Worm (Caenorhabditis elegans) whole organism, L4 larva: Measurements from ENCODE around the gene str-221.

Source experiments
- F49E8.2 ChIP-seq: sonication (generic microtip); optimal IDR thresholded peaks from 2 replicates; lab custom pipeline; 2016; ENCODE audit warnings: missing compliant biosample characterization, mild to moderate bottlenecking, missing genetic modification characterization, borderline replicate concordance
- Y48G9A.11 ChIP-seq: fragments of 200-800 bp; sonication (Bioruptor generic); IDR thresholded peaks from 2 replicates; pipeline ENCODE4 v1.3.6; 2022; ENCODE audit warnings: missing genetic modification reagents, missing genetic modification characterization, missing compliant biosample characterization
- aly-2 ChIP-seq: sonication (generic microtip); optimal IDR thresholded peaks from 2 replicates; lab custom pipeline; 2018; ENCODE audit warnings: missing biosample characterization, missing genetic modification characterization
- ces-1 ChIP-seq: fragments of 150-350 bp; sonication (generic microtip); optimal IDR thresholded peaks from 4 replicates; lab custom pipeline; 2014; ENCODE audit warnings: missing biosample characterization, missing genetic modification reagents, missing genetic modification characterization
- daf-12 ChIP-seq: fragments of 150-350 bp; optimal IDR thresholded peaks from 2 replicates; lab custom pipeline; 2014; ENCODE audit warnings: missing biosample characterization, missing genetic modification reagents, missing genetic modification characterization
- lin-39 ChIP-seq: fragments of 150-350 bp; optimal IDR thresholded peaks from 2 replicates; lab custom pipeline; 2014; ENCODE audit warnings: missing biosample characterization, missing genetic modification reagents, missing genetic modification characterization
- mdl-1 ChIP-seq, 2 experiments: fragments of 150-350 bp in 1 of 2; sonication (generic microtip) in 1 of 2; optimal IDR thresholded peaks; 2 replicates each; lab custom pipeline; 2014 to 2017; ENCODE audit warnings: missing biosample characterization in 2 of 2, missing genetic modification characterization in 2 of 2
- nhr-28 ChIP-seq: fragments of 150-350 bp; optimal IDR thresholded peaks from 2 replicates; lab custom pipeline; 2014; ENCODE audit warnings: missing biosample characterization, missing genetic modification characterization
- nhr-76 ChIP-seq: fragments of 150-350 bp; optimal IDR thresholded peaks from 2 replicates; lab custom pipeline; 2014; ENCODE audit warnings: missing biosample characterization, missing genetic modification characterization
- pqm-1 ChIP-seq: sonication (generic microtip); optimal IDR thresholded peaks from 2 replicates; lab custom pipeline; 2017; ENCODE audit warnings: missing biosample characterization, missing genetic modification characterization
- unc-62 ChIP-seq, 3 experiments: fragments of 150-350 bp in 1 of 3; sonication (generic microtip); optimal IDR thresholded peaks in 2 of 3; peaks in 1 of 3; 1 replicate in 1 of 3; 2 replicates in 2 of 3; lab custom pipeline; 2014 to 2017; ENCODE audit warnings: missing biosample characterization in 3 of 3, missing genetic modification characterization in 3 of 3, missing genetic modification reagents in 3 of 3, missing genotype in 1 of 3

DNA sequence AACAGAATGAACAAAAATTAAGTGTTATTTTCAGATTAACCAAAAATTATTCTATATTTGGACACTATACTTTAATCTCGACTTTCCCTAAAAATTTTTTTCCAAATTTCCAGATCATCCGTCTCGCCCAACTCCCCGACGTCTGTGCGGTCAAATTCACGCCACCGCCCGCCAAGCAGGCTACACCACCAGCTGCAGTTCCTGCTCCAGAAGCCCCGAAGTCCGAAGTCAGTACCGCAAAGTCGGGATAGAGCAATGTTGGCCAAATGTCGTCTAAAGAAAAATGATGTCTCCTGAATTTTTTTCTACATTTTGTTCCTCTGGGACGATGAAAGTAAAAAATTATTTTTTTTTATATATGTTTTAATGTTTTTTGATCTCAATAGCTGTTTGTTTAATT lies 2.7 kb downstream of the str-221 start:
- TF ChIP-seq aly-2 (tag; lab: Kevin White, UChicago) (no peak), F49E8.2 (tag; lab: Kevin White, UChicago) (no peak), nhr-76 (tag; lab: Kevin White, UChicago) (no peak), ces-1 (GFP tag; lab: Kevin White, UChicago) (no peak), nhr-28 (tag; lab: Kevin White, UChicago) (no peak), lin-39 (tag; lab: Kevin White, UChicago) (no peak), daf-12 (tag; lab: Kevin White, UChicago) (no peak), unc-62 (GFP tag; optimal IDR thresholded peaks at IDR 0.05 in 1 of 2; lab: Kevin White, UChicago) (no peak), unc-62 (tag; optimal IDR thresholded peaks at IDR 0.05; lab: Kevin White, UChicago) (no peak), Y48G9A.11 (no peak), pqm-1 (tag; lab: Kevin White, UChicago) (no peak), mdl-1 (tag; optimal IDR thresholded peaks at IDR 0.05; lab: Kevin White, UChicago) (no peak)
